Worm (Caenorhabditis elegans) whole organism, early embryonic: ENCODE measurements around the gene F58B4.5.

ENCODE experiments used
- B0310.2 ChIP-seq: sonication (generic microtip); optimal IDR thresholded peaks from 2 replicates; lab custom pipeline; 2016; ENCODE audit warnings: mild to moderate bottlenecking, missing genetic modification characterization, missing compliant biosample characterization
- F13C5.2 ChIP-seq: sonication (generic microtip); optimal IDR thresholded peaks from 2 replicates; lab custom pipeline; 2017; ENCODE audit warnings: mild to moderate bottlenecking, missing genetic modification characterization, inconsistent platforms, missing compliant biosample characterization
- aly-1 ChIP-seq: sonication (generic microtip); optimal IDR thresholded peaks from 2 replicates; lab custom pipeline; 2016; ENCODE audit warnings: missing genetic modification characterization, missing compliant biosample characterization
- ama-1 ChIP-seq: fragments of 150-350 bp; optimal IDR thresholded peaks from 2 replicates; lab custom pipeline; 2014
- ceh-13 ChIP-seq: fragments of 200-800 bp; sonication (Bioruptor generic); optimal IDR thresholded peaks from 2 replicates; lab custom pipeline; 2018; ENCODE audit warnings: mild to moderate bottlenecking, missing genetic modification characterization, missing compliant biosample characterization
- ceh-36 ChIP-seq: sonication (generic microtip); optimal IDR thresholded peaks from 2 replicates; lab custom pipeline; 2016; ENCODE audit warnings: missing genetic modification characterization, inconsistent platforms, missing compliant biosample characterization
- ets-7 ChIP-seq: sonication (generic microtip); optimal IDR thresholded peaks from 2 replicates; lab custom pipeline; 2016; ENCODE audit warnings: missing genotype, missing genetic modification characterization, missing compliant biosample characterization
- flt-1 ChIP-seq: fragments of 200-800 bp; sonication (Bioruptor generic); IDR thresholded peaks from 2 replicates; pipeline ENCODE4 v1.3.6; 2022; ENCODE audit warnings: missing genetic modification characterization, missing compliant biosample characterization
- hmbx-1 ChIP-seq: sonication (generic microtip); optimal IDR thresholded peaks from 2 replicates; lab custom pipeline; 2016; ENCODE audit warnings: mild to moderate bottlenecking, missing genetic modification characterization, missing compliant biosample characterization
- hmg-4 ChIP-seq: fragments of 200-800 bp; sonication (Bioruptor generic); optimal IDR thresholded peaks from 2 replicates; lab custom pipeline; 2018; ENCODE audit warnings: mild to moderate bottlenecking, missing genetic modification characterization, missing compliant biosample characterization
- hnd-1 ChIP-seq: sonication (generic microtip); optimal IDR thresholded peaks from 2 replicates; lab custom pipeline; 2016; ENCODE audit warnings: missing genetic modification characterization, missing compliant biosample characterization
- pes-1 ChIP-seq: fragments of 200-800 bp; sonication (Bioruptor generic); IDR thresholded peaks from 2 replicates; pipeline ENCODE4 v1.3.6; 2022; ENCODE audit warnings: missing genetic modification reagents, missing genetic modification characterization, missing compliant biosample characterization
- scrt-1 ChIP-seq: fragments of 200-800 bp; sonication (Bioruptor generic); IDR thresholded peaks from 2 replicates; pipeline ENCODE4 v1.3.6; 2022; ENCODE audit warnings: missing genetic modification characterization, missing compliant biosample characterization
- sea-1 ChIP-seq: fragments of 200-800 bp; sonication (Bioruptor generic); conservative IDR thresholded peaks from 2 replicates; pipeline ENCODE4 v1.3.6; 2022; ENCODE audit warnings: missing genetic modification characterization, missing compliant biosample characterization
- tbx-11 ChIP-seq: fragments of 200-800 bp; sonication (Bioruptor generic); IDR thresholded peaks from 2 replicates; pipeline ENCODE4 v1.3.6; 2022; ENCODE audit warnings: missing genetic modification characterization, missing compliant biosample characterization
- tbx-37 ChIP-seq: fragments of 200-800 bp; sonication (Bioruptor generic); conservative IDR thresholded peaks from 2 replicates; pipeline ENCODE4 v1.3.6; 2022; ENCODE audit warnings: missing genetic modification reagents, missing genetic modification characterization, missing compliant biosample characterization
- tra-4 ChIP-seq: sonication (generic microtip); optimal IDR thresholded peaks from 2 replicates; lab custom pipeline; 2017; ENCODE audit warnings: missing genetic modification characterization, missing compliant biosample characterization

Gene F58B4.5

DNA sequence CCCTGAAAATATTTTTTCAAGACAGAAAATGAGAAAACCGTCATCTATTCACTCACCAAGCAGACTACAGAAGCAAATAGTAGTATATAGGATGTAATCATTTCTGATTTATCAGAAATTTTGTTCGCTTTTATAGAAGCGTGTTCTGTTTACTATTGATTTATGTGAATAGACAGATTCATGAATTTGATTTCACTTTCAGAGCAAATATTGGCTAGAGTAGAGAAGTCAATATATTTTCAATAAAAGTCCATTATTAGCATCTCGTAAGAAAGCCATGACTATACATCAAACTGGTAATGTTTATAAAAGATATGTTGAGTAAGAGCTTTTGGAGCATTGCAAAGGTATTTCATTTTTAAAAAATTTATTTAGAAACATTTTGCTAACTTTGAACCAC, 1.3 kb upstream of the F58B4.5 start, which contains the start of gene scvp-1:
Gene scvp-1 (minus strand): TSS at position 101 of the 400 bp plus-strand sequence.
- TF ChIP-seq aly-1 (tag; lab: Kevin White, UChicago): no peak

DNA sequence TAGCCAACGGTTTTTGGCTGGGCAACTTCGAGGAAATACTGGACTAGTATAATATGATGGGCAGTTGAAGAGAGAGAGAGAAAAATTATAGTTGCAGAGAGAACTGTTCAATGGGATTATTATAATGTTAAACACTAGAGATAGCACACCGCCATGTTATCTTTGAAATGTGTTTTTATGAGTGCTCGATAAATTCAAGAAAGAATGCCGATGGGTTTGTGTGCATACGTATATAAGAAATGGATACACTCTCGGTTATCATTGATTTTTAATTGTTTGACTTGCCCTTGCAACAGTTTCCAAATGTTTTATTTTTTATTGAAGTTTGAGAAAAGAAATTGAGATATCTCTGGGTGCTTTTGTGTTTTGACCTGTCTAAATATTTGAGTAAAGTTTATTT, 4.2 kb downstream of the F58B4.5 start, which contains the start of gene F17C11.12:
Gene F17C11.12 (minus strand): TSS at position 240 of the 400 bp plus-strand sequence.
- TF ChIP-seq F13C5.2: no peak
- TF ChIP-seq hmg-4 (GFP tag; lab: Kevin White, UChicago): no peak
- TF ChIP-seq hnd-1 (tag; lab: Kevin White, UChicago): no peak
- TF ChIP-seq sea-1 (GFP tag; lab: Robert Waterston, UW): no peak
- TF ChIP-seq B0310.2 (tag; lab: Kevin White, UChicago): no peak
- no peak for TF ChIP-seq scrt-1
- no peak for TF ChIP-seq hmbx-1 (tag; lab: Kevin White, UChicago)
- TF ChIP-seq ceh-36 (tag; lab: Kevin White, UChicago): no peak
- TF ChIP-seq tbx-11: no peak
- TF ChIP-seq ceh-13: no peak
- TF ChIP-seq ama-1 (lab: Kevin White, UChicago): no peak
- no peak for TF ChIP-seq tbx-37
- TF ChIP-seq aly-1 (tag; lab: Kevin White, UChicago): no peak
- TF ChIP-seq ets-7 (tag; lab: Kevin White, UChicago): no peak

DNA sequence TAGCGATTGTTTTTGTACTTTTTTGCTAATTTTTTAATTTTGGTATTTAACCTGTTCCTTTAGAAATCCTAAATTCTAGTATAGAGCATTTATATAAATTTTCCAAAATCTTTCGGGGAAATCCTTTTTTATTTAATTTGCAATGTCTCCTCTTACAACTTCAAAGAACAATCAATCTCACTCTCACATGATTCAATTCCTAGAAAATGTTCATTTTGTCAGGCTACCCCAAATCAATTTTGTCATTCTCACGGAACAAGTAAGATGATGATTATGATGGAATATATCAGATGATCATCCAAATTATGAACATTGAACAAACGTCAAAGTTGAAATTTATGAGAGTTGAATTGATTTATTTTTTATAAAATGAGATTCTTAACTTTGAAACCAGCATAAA, 4.8 kb downstream of the F58B4.5 start:
- TF ChIP-seq ceh-36 (tag; lab: Kevin White, UChicago) (no peak), aly-1 (tag; lab: Kevin White, UChicago) (no peak), hmg-4 (GFP tag; lab: Kevin White, UChicago) (no peak), ets-7 (tag; lab: Kevin White, UChicago) (no peak), hmbx-1 (tag; lab: Kevin White, UChicago) (no peak)

DNA sequence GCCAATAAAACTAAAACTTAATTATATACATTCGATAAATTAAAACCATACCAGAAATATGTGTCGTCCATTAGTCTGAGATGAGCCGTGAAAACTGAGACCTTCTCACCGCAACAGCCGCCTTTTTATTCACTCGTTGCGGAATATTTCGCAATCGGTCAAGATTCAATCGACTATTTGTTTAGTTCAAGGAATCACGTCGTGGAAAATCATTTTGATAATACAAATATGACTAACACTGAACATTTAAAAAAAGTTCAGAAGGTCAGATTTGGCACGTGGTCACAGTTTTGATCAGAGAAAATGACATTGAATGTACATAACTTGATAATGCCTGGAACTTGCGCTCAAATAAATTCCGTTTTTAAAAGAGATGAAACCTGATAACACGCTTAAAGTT, 6.2 kb downstream of the F58B4.5 start, which contains the start of gene F17C11.11:
Gene F17C11.11 (minus strand): TSS at position 79 of the 400 bp plus-strand sequence.
- TF ChIP-seq tbx-37 (no peak), ama-1 (lab: Kevin White, UChicago) (no peak), tbx-11 (no peak), ets-7 (tag; lab: Kevin White, UChicago) (no peak), hmg-4 (GFP tag; lab: Kevin White, UChicago) (no peak), B0310.2 (tag; lab: Kevin White, UChicago) (no peak), hnd-1 (tag; lab: Kevin White, UChicago) (no peak), tra-4 (tag; lab: Kevin White, UChicago) (no peak), ceh-36 (tag; lab: Kevin White, UChicago) (no peak), pes-1 (GFP tag; lab: Robert Waterston, UW) (no peak), ceh-13 (no peak), flt-1 (GFP tag; lab: Robert Waterston, UW) (no peak), aly-1 (tag; lab: Kevin White, UChicago) (no peak), F13C5.2 (no peak), sea-1 (GFP tag; lab: Robert Waterston, UW) (no peak), hmbx-1 (tag; lab: Kevin White, UChicago) (no peak), scrt-1 (no peak)

DNA sequence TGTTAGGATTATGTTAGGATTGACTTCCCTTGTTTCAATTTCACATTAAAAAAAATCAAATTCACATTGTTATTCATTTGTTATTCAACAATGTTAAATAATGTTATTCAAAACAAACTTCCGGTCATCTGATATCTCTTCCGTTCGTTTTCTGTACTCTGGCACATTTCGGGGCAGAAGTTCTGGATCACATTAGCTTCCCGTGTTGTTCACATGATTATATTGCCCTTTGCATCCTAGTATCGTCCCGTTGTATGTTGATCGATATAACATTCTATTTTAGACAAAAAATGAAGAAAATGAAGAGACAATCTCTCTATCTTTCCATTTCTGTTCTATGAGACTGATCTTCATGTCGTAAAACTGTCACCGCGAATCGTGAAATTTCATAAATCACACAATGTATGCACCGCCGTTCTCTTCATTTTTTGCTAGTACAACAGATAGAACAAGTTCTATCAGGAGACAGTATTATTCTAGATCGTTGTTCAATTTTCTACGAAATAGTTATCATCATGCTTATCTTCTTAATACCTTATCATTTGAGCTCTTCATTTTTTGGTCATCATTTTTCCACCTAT, 7.6 kb downstream of the F58B4.5 start:
- TF ChIP-seq sea-1 (GFP tag; lab: Robert Waterston, UW) (no peak), tbx-11 (no peak), aly-1 (tag; lab: Kevin White, UChicago) (no peak), hmbx-1 (tag; lab: Kevin White, UChicago) (no peak), ama-1 (lab: Kevin White, UChicago) (no peak), flt-1 (GFP tag; lab: Robert Waterston, UW) (no peak), hmg-4 (GFP tag; lab: Kevin White, UChicago) (no peak), F13C5.2 (no peak)

DNA sequence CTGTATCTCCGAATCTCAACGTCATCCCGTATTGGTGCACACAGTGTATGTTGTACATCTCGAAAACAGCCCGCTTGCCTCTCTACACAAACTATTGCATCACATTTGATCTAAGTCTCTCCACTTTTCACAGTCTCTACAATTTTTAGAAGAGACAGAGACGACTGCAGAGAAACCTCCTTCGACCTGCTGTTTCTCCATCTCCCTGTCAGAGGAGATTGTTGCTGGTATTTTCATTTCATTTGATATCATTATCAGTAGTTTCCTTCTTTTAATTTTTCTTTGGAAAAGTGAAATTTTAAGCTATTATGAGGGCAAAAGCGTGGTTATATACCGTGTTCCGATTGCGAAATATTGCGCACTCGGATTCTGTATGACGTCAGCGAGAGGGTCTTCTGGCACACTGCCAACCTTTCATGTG, 8.1 kb downstream of the F58B4.5 start:
- no peak for TF ChIP-seq scrt-1
- TF ChIP-seq aly-1 (tag; lab: Kevin White, UChicago): no peak
- no peak for TF ChIP-seq ceh-13
- no peak for TF ChIP-seq pes-1 (GFP tag; lab: Robert Waterston, UW)
- TF ChIP-seq tbx-11: no peak
- TF ChIP-seq tra-4 (tag; lab: Kevin White, UChicago): no peak
- no peak for TF ChIP-seq hnd-1 (tag; lab: Kevin White, UChicago)
- no peak for TF ChIP-seq F13C5.2
- no peak for TF ChIP-seq hmbx-1 (tag; lab: Kevin White, UChicago)
- TF ChIP-seq B0310.2 (tag; lab: Kevin White, UChicago): no peak
- TF ChIP-seq flt-1 (GFP tag; lab: Robert Waterston, UW): no peak
- TF ChIP-seq ceh-36 (tag; lab: Kevin White, UChicago): no peak
- TF ChIP-seq sea-1 (GFP tag; lab: Robert Waterston, UW): no peak
- TF ChIP-seq tbx-37: no peak

DNA sequence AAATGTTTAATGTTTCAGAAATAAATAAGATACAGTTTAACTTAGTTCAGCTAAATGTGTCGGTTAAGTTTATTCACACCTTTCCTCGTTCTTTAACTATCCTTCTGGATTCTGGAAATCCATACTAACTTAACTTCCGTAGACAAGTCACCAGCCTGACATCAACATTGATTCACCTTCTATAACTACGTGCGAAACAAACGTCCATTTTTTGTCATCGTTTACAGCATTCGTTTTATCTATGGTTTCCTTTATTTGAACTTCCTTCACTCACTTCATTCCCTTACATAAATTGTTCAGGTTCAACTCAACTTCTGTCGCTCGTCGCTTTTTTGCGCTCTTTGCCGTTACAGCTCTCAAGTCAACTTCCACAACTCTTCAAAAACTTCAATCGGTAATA, 8.7 kb downstream of the F58B4.5 start, which contains the start of gene F17C11.26:
Gene F17C11.26 (plus strand): TSS at position 301 of the 400 bp plus-strand sequence.
- TF ChIP-seq hnd-1 (tag; lab: Kevin White, UChicago) (no peak), ama-1 (lab: Kevin White, UChicago) (no peak), tbx-37 (no peak), hmg-4 (GFP tag; lab: Kevin White, UChicago) (no peak), ceh-36 (tag; lab: Kevin White, UChicago) (no peak), scrt-1 (no peak), tbx-11 (no peak), sea-1 (GFP tag; lab: Robert Waterston, UW) (no peak), tra-4 (tag; lab: Kevin White, UChicago) (no peak), F13C5.2 (no peak), pes-1 (GFP tag; lab: Robert Waterston, UW) (no peak), ets-7 (tag; lab: Kevin White, UChicago) (no peak), hmbx-1 (tag; lab: Kevin White, UChicago) (no peak), aly-1 (tag; lab: Kevin White, UChicago) (no peak), flt-1 (GFP tag; lab: Robert Waterston, UW) (no peak), ceh-13 (no peak), B0310.2 (tag; lab: Kevin White, UChicago) (no peak)
